Fruit fly (Drosophila melanogaster): ENCODE results near the gene Npl4.
A peak's percentile ranks its signal among the peaks of the same experiment; 100 is the strongest.

The Npl4 gene

DNA sequence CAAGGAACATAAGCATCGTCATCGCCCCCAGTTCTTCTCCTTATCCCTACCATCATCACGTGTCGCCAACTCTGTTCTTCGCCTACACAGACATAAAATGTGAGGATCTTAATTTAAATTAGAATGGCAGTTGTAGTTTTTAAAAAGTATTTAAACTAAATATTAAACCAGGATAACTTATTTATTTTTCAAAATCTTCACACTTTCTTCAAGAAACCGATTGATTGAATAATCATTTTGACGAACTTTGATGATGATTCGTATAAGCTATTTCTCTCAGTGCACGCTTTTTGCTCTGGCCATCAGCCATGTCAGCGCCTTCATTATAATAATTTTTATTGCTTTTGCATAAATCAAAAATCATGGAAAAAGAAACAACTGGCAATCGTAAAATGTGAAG is 14.5 kb upstream of the Npl4 start (continued):
- TF ChIP-seq CG8632 (GFP tag; optimal IDR thresholded peaks at IDR 0.05) (peak; percentile 55), CG6276 (GFP tag; optimal IDR thresholded peaks at IDR 0.05) (no peak), spab (GFP tag; optimal IDR thresholded peaks at IDR 0.05) (peak; percentile 39), CG6854 (GFP tag; optimal IDR thresholded peaks at IDR 0.05) (peak; percentile 36), Eip93F (GFP tag; optimal IDR thresholded peaks at IDR 0.05) (peak; percentile 66), CG11762 (GFP tag; optimal IDR thresholded peaks at IDR 0.05; ENCODE audit: insufficient read depth) (peak; percentile 26), salr (GFP tag; optimal IDR thresholded peaks at IDR 0.05) (peak; percentile 16 to 17), fd59A (GFP tag; optimal IDR thresholded peaks at IDR 0.05) (peak; percentile 17), dac (GFP tag; optimal IDR thresholded peaks at IDR 0.05) (no peak), esn (GFP tag; optimal IDR thresholded peaks at IDR 0.05) (peak; percentile 86), Ets21C (GFP tag; optimal IDR thresholded peaks at IDR 0.05) (peak; percentile 53), Gug (GFP tag; IDR thresholded peaks at IDR 0.05) (no peak), acj6 (GFP tag; optimal IDR thresholded peaks at IDR 0.05) (peak; percentile 62), Eip78C (GFP tag) (peak; percentile 93), Blimp-1 (GFP tag; optimal IDR thresholded peaks at IDR 0.05) (peak; percentile 36), CG3919 (GFP tag; optimal IDR thresholded peaks at IDR 0.05) (peak; percentile 72), vri (GFP tag; optimal IDR thresholded peaks at IDR 0.05) (peak; percentile 62), Ets96B (tag; optimal IDR thresholded peaks at IDR 0.05) (peak; percentile 70), CG9139 (GFP tag; optimal IDR thresholded peaks at IDR 0.05) (peak; percentile 4), Hr38 (GFP tag; optimal IDR thresholded peaks at IDR 0.05) (no peak), CG11294 (GFP tag; IDR thresholded peaks at IDR 0.05) (no peak), Smox (GFP tag; optimal IDR thresholded peaks at IDR 0.05) (peak; percentile 78), fd85E (GFP tag; optimal IDR thresholded peaks at IDR 0.05) (no peak), topi (GFP tag; optimal IDR thresholded peaks at IDR 0.05) (peak; percentile 86), CG1621 (tag; optimal IDR thresholded peaks at IDR 0.05) (peak; percentile 34), CG10669 (GFP tag; optimal IDR thresholded peaks at IDR 0.05) (peak; percentile 63), pdm3 (GFP tag; optimal IDR thresholded peaks at IDR 0.05) (peak; percentile 66), CG6808 (GFP tag; optimal IDR thresholded peaks at IDR 0.05) (peak; percentile 69)

DNA sequence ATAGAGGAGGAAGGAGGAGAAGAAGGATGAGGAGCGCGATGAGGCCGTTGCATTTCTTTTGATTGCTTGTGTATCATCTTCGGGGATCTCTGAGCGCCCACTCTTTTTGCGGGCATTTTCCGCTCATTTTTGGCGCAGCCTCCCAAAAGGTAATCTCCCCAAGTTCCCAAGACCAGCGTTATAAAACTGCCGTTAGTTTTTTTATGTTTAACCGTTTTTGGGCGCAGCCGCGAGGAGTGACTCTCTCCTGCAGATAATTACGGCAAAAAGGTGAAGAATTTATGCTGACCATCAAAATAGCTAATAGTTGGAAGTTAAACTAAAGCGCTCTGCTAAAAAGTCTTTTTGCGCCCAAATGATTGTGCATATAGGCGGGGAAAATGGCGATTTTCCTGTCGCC is 13.9 kb upstream of the Npl4 start:
- TF ChIP-seq Eip78C (GFP tag) (no peak), Hr39 (GFP tag; optimal IDR thresholded peaks at IDR 0.05) (no peak), CG31627 (GFP tag; optimal IDR thresholded peaks at IDR 0.05) (no peak), dsx (GFP tag; optimal IDR thresholded peaks at IDR 0.05; ENCODE audit: poor library complexity, severe bottlenecking) (no peak), Lpt (GFP tag; optimal IDR thresholded peaks at IDR 0.05) (no peak), CG6808 (GFP tag; optimal IDR thresholded peaks at IDR 0.05) (no peak), CG6276 (GFP tag; optimal IDR thresholded peaks at IDR 0.05) (no peak), eg (GFP tag; IDR thresholded peaks at IDR 0.05) (no peak), CG10631 (GFP tag; optimal IDR thresholded peaks at IDR 0.05) (no peak), CG3919 (GFP tag; optimal IDR thresholded peaks at IDR 0.05) (no peak), Sox14 (GFP tag; optimal IDR thresholded peaks at IDR 0.05) (no peak), achi (GFP tag; optimal IDR thresholded peaks at IDR 0.05) (no peak), CG8632 (GFP tag; optimal IDR thresholded peaks at IDR 0.05) (no peak), ss (GFP tag; optimal IDR thresholded peaks at IDR 0.05) (no peak), fd85E (GFP tag; optimal IDR thresholded peaks at IDR 0.05) (no peak), CG15336 (GFP tag; IDR thresholded peaks at IDR 0.05) (no peak), CG10669 (GFP tag; optimal IDR thresholded peaks at IDR 0.05) (no peak), CG32006 (GFP tag; optimal IDR thresholded peaks at IDR 0.05) (no peak), salr (GFP tag; optimal IDR thresholded peaks at IDR 0.05) (no peak)
